Worm (Caenorhabditis elegans): ENCODE data around the gene C01G5.4.

ce11 chrIV:6493299-6493698, 38.3 kb upstream of the C01G5.4 start, which contains the start of gene Y73B6BL.44:
- TF ChIP-seq rpc-1 (optimal IDR thresholded peaks at IDR 0.05) (no peak), rpc-1 (tag; optimal IDR thresholded peaks at IDR 0.05) (no peak), lin-35 (GFP tag; optimal IDR thresholded peaks at IDR 0.05) (no peak), B0019.2 (GFP tag; conservative IDR thresholded peaks at IDR 0.05) (no peak), die-1 (tag; optimal IDR thresholded peaks at IDR 0.05) (no peak), ceh-91 (GFP tag; IDR thresholded peaks at IDR 0.05) (no peak), ztf-25 (GFP tag; IDR thresholded peaks at IDR 0.05) (no peak), let-607 (tag; optimal IDR thresholded peaks at IDR 0.05) (no peak), Y79H2A.3 (GFP tag; conservative IDR thresholded peaks at IDR 0.05) (no peak), bed-1 (GFP tag; IDR thresholded peaks at IDR 0.05) (no peak), bed-2 (GFP tag; IDR thresholded peaks at IDR 0.05) (no peak), aptf-3 (GFP tag; IDR thresholded peaks at IDR 0.05) (no peak), unc-62 (GFP tag; optimal IDR thresholded peaks at IDR 0.05) (no peak), ceh-40 (GFP tag; IDR thresholded peaks at IDR 0.05) (no peak), F52B5.7 (tag; optimal IDR thresholded peaks at IDR 0.05) (no peak)

Data from whole organism, young adult.